Worm (Caenorhabditis elegans) whole organism, mixed stage, embryonic: ENCODE measurements around the gene set-17.
A peak's percentile ranks its signal among the peaks of the same experiment; 100 is the strongest.

Experiments used
- M03D4.4 ChIP-seq: sonication (generic microtip); optimal IDR thresholded peaks from 2 replicates; lab custom pipeline; 2017; ENCODE audit warnings: mild to moderate bottlenecking, missing genetic modification characterization, missing compliant biosample characterization
- bed-3 ChIP-seq: fragments of 200-800 bp; sonication (Bioruptor generic); optimal IDR thresholded peaks from 3 replicates; lab custom pipeline; 2018; ENCODE audit warnings: mild to moderate bottlenecking, missing genetic modification characterization, moderate library complexity, missing compliant biosample characterization
- blmp-1 ChIP-seq: fragments of 150-350 bp; optimal IDR thresholded peaks from 2 replicates; lab custom pipeline; 2014; ENCODE audit warnings: missing biosample characterization, missing genetic modification characterization
- ceh-39 ChIP-seq: fragments of 150-350 bp; optimal IDR thresholded peaks from 2 replicates; lab custom pipeline; 2014; ENCODE audit warnings: missing biosample characterization, missing genetic modification characterization
- ceh-43 ChIP-seq: fragments of 200-800 bp; sonication (Bioruptor generic); optimal IDR thresholded peaks from 2 replicates; lab custom pipeline; 2018; ENCODE audit warnings: mild to moderate bottlenecking, missing genetic modification characterization, moderate library complexity, missing compliant biosample characterization
- ceh-83 ChIP-seq: fragments of 200-800 bp; sonication (Bioruptor generic); optimal IDR thresholded peaks from 2 replicates; lab custom pipeline; 2018; ENCODE audit warnings: mild to moderate bottlenecking, missing genetic modification characterization, missing compliant biosample characterization
- ces-1 ChIP-seq: fragments of 150-350 bp; optimal IDR thresholded peaks from 2 replicates; lab custom pipeline; 2014; ENCODE audit warnings: missing biosample characterization, missing genetic modification reagents, missing genetic modification characterization
- cnd-1 ChIP-seq: fragments of 200-800 bp; sonication (Bioruptor generic); optimal IDR thresholded peaks from 2 replicates; lab custom pipeline; 2018; ENCODE audit warnings: mild to moderate bottlenecking, missing genetic modification characterization, missing compliant biosample characterization
- drap-1 ChIP-seq: fragments of 200-800 bp; sonication (Bioruptor generic); optimal IDR thresholded peaks from 3 replicates; lab custom pipeline; 2018; ENCODE audit warnings: mild to moderate bottlenecking, missing genetic modification characterization, missing compliant biosample characterization
- elt-1 ChIP-seq: sonication (generic microtip); optimal IDR thresholded peaks from 2 replicates; lab custom pipeline; 2017; ENCODE audit warnings: missing genetic modification characterization, mild to moderate bottlenecking, missing compliant biosample characterization, antibody characterized with exemption, moderate library complexity, borderline replicate concordance; ENCODE audit not compliant: insufficient read depth
- elt-3 ChIP-seq: fragments of 150-350 bp; optimal IDR thresholded peaks from 2 replicates; lab custom pipeline; 2014; ENCODE audit warnings: missing biosample characterization, missing genetic modification characterization
- flh-1 ChIP-seq: fragments of 200-800 bp; sonication (Bioruptor generic); optimal IDR thresholded peaks from 2 replicates; lab custom pipeline; 2018; ENCODE audit warnings: mild to moderate bottlenecking, missing genetic modification characterization, moderate library complexity, missing compliant biosample characterization
- ham-2 ChIP-seq: fragments of 200-800 bp; sonication (Bioruptor generic); optimal IDR thresholded peaks from 2 replicates; lab custom pipeline; 2018; ENCODE audit warnings: mild to moderate bottlenecking, missing genetic modification characterization, missing compliant biosample characterization
- hlh-1 ChIP-seq: fragments of 150-350 bp; optimal IDR thresholded peaks from 2 replicates; lab custom pipeline; 2014; ENCODE audit warnings: missing biosample characterization, missing genetic modification reagents, missing genetic modification characterization
- lin-13 ChIP-seq: fragments of 150-350 bp; optimal IDR thresholded peaks from 2 replicates; lab custom pipeline; 2014; ENCODE audit warnings: missing biosample characterization, missing genetic modification characterization
- lin-32 ChIP-seq: fragments of 200-800 bp; sonication (Bioruptor generic); optimal IDR thresholded peaks from 2 replicates; lab custom pipeline; 2018; ENCODE audit warnings: mild to moderate bottlenecking, missing genetic modification characterization, missing compliant biosample characterization
- lsy-2 ChIP-seq: fragments of 150-350 bp; optimal IDR thresholded peaks from 2 replicates; lab custom pipeline; 2014; ENCODE audit warnings: missing biosample characterization, missing genetic modification characterization
- mab-5 ChIP-seq: fragments of 150-350 bp; optimal IDR thresholded peaks from 2 replicates; lab custom pipeline; 2014; ENCODE audit warnings: missing biosample characterization, missing genetic modification characterization
- mep-1 ChIP-seq: fragments of 150-350 bp; optimal IDR thresholded peaks from 2 replicates; lab custom pipeline; 2017; ENCODE audit warnings: missing biosample characterization, missing genetic modification reagents, missing genetic modification characterization, inconsistent platforms
- mls-2 ChIP-seq: sonication (generic microtip); optimal IDR thresholded peaks from 2 replicates; lab custom pipeline; 2016; ENCODE audit warnings: mild to moderate bottlenecking, missing genetic modification characterization, moderate library complexity, missing compliant biosample characterization
- nhr-12 ChIP-seq: fragments of 150-350 bp; optimal IDR thresholded peaks from 2 replicates; lab custom pipeline; 2014; ENCODE audit warnings: missing biosample characterization, missing genetic modification characterization
- nhr-2 ChIP-seq: fragments of 150-350 bp; optimal IDR thresholded peaks from 2 replicates; lab custom pipeline; 2014; ENCODE audit warnings: missing biosample characterization, missing genetic modification characterization
- nhr-237 ChIP-seq: fragments of 150-350 bp; optimal IDR thresholded peaks from 2 replicates; lab custom pipeline; 2014; ENCODE audit warnings: missing biosample characterization, missing genetic modification characterization
- nhr-28 ChIP-seq: fragments of 150-350 bp; optimal IDR thresholded peaks from 2 replicates; lab custom pipeline; 2014; ENCODE audit warnings: missing biosample characterization, missing genetic modification characterization
- nhr-76 ChIP-seq: sonication (generic microtip); optimal IDR thresholded peaks from 2 replicates; lab custom pipeline; 2017; ENCODE audit warnings: missing biosample characterization, missing genetic modification characterization
- pha-4 ChIP-seq: fragments of 150-350 bp; optimal IDR thresholded peaks from 2 replicates; lab custom pipeline; 2018; ENCODE audit warnings: missing biosample characterization, missing genetic modification reagents, missing genetic modification characterization
- sem-2 ChIP-seq: fragments of 200-800 bp; sonication (Bioruptor generic); optimal IDR thresholded peaks from 2 replicates; lab custom pipeline; 2018; ENCODE audit warnings: mild to moderate bottlenecking, missing genetic modification characterization, missing compliant biosample characterization
- snpc-4 ChIP-seq: fragments of 150-350 bp; optimal IDR thresholded peaks from 2 replicates; lab custom pipeline; 2014; ENCODE audit warnings: missing biosample characterization, missing genetic modification characterization
- sptf-1 ChIP-seq: sonication (generic microtip); optimal IDR thresholded peaks from 2 replicates; lab custom pipeline; 2017; ENCODE audit warnings: mild to moderate bottlenecking, missing genetic modification characterization, moderate library complexity, missing compliant biosample characterization
- tbx-8 ChIP-seq: fragments of 200-800 bp; sonication (Bioruptor generic); optimal IDR thresholded peaks from 2 replicates; lab custom pipeline; 2018; ENCODE audit warnings: mild to moderate bottlenecking, missing genetic modification characterization, moderate library complexity, missing compliant biosample characterization
- unc-120 ChIP-seq: sonication (generic microtip); optimal IDR thresholded peaks from 2 replicates; lab custom pipeline; 2017; ENCODE audit warnings: missing genetic modification characterization, missing compliant biosample characterization; ENCODE audit not compliant: poor library complexity, severe bottlenecking
- unc-39 ChIP-seq: fragments of 150-350 bp; optimal IDR thresholded peaks from 2 replicates; lab custom pipeline; 2014; ENCODE audit warnings: missing biosample characterization, missing genetic modification characterization
- unc-62 ChIP-seq: fragments of 150-350 bp; optimal IDR thresholded peaks from 2 replicates; lab custom pipeline; 2014; ENCODE audit warnings: missing biosample characterization, missing genetic modification reagents, missing genetic modification characterization
- zip-8 ChIP-seq: fragments of 150-350 bp; optimal IDR thresholded peaks from 2 replicates; lab custom pipeline; 2014; ENCODE audit warnings: missing biosample characterization, missing genetic modification characterization
- ztf-11 ChIP-seq: fragments of 150-350 bp; optimal IDR thresholded peaks from 2 replicates; lab custom pipeline; 2014; ENCODE audit warnings: missing biosample characterization, missing genetic modification characterization

Gene set-17

DNA sequence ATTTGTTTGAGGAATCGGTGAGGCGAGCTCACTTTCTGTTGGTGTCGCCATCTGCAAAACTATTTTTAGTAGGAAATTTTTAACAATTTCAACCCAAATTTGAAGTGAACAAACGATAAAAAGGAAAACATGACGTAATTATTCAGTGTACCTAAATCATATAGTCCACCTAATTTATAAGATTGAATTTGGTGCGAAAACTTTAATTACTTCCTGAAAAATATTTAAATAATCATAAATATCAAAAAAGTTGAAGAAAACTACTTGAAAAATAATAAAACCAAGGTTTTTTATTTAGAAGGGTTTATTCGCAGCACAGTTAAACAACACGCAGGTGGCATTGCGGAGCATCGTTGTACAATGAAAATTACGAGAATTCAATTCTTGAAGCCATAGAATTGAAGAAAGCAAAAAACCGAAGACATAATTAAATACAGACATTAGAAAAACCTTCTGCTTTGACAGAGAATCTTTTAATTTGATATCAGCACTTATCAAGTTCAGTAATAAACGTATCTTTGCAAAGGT, 33.3 kb upstream of the set-17 start, which contains the start of gene tomm-40:
TSS of gene tomm-40 (minus strand) at position 51 of the 528 bp plus-strand sequence.
- no peak for TF ChIP-seq mab-5 (tag; lab: Kevin White, UChicago)
- TF ChIP-seq pha-4 (tag; lab: Kevin White, UChicago), result no peak
- TF ChIP-seq lsy-2, result peak; percentile 42
- TF ChIP-seq nhr-237 (tag; lab: Kevin White, UChicago), result no peak
- TF ChIP-seq nhr-76 (tag; lab: Kevin White, UChicago), result no peak
- peak; percentile 20 for TF ChIP-seq ces-1 (GFP tag; lab: Kevin White, UChicago)
- no peak for TF ChIP-seq unc-62 (GFP tag; lab: Kevin White, UChicago)
- TF ChIP-seq nhr-2 (tag; lab: Kevin White, UChicago), result no peak
- no peak for TF ChIP-seq bed-3
- TF ChIP-seq zip-8 (tag; lab: Kevin White, UChicago), result no peak
- no peak for TF ChIP-seq sptf-1

DNA sequence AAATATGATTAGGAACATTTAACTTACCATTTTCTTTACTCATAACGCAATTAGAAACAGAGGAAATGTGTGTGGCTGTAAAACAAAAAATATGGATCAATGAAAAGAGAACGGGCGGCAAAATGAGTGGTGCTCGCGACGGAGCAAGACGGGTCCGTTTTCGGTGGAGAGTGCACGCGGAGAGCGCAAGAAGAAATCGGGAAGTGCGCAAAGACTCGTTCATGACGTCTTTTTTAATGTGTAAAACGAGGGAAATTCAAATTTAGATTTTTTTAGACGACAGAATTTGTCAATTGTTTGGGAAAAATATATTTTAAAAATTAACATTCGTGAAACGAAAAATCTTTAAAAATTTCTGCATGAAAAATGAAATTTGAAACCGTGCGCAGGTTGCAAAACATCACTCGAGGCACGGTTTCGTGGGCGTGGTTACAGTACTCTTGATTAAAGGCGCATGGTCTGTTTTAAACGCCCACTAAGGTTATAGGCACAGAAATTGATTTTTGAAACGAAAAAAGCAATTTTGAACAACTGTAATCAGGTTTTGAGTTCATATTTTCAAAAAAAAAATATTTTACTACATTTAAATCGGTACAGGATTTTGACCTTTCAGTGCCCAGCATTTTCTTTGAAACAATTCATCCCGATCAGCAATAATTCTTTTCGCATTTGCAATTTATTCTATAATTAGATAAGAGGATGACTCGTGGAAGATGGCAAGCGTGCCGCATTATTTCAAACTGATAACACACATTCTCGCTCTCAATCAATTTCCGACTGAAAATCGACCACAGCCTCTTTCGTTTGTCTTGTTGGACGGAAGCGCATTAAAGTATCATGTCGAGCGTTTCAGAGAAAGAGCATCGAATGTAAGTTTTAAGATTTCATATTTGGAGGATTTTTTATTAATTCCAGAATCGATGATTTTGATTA, 29.2 kb upstream of the set-17 start, which contains the start of the genes szy-20 and C18E9.5:
TSS of gene szy-20 (minus strand) at position 83 of the 933 bp plus-strand sequence.
TSS of gene C18E9.5 (plus strand) at position 730 of the 933 bp plus-strand sequence.
- TF ChIP-seq elt-1 (tag; lab: Kevin White, UChicago), result no peak
- no peak for TF ChIP-seq ceh-83 (GFP tag; lab: Kevin White, UChicago)
- peak; percentile 16 for TF ChIP-seq sptf-1
- peak; percentile 30 for TF ChIP-seq pha-4 (tag; lab: Kevin White, UChicago)
- no peak for TF ChIP-seq flh-1 (GFP tag; lab: Kevin White, UChicago)
- TF ChIP-seq zip-8 (tag; lab: Kevin White, UChicago), result no peak
- no peak for TF ChIP-seq mab-5 (tag; lab: Kevin White, UChicago)
- no peak for TF ChIP-seq hlh-1 (tag; lab: Kevin White, UChicago)
- peak; percentile 55 for TF ChIP-seq M03D4.4 (tag; lab: Kevin White, UChicago)
- no peak for TF ChIP-seq unc-62 (GFP tag; lab: Kevin White, UChicago)
- no peak for TF ChIP-seq ceh-43 (GFP tag; lab: Kevin White, UChicago)
- no peak for TF ChIP-seq unc-39 (tag; lab: Kevin White, UChicago)
- TF ChIP-seq nhr-2 (tag; lab: Kevin White, UChicago), result no peak
- TF ChIP-seq ham-2 (GFP tag; lab: Kevin White, UChicago), result no peak
- TF ChIP-seq nhr-28 (tag; lab: Kevin White, UChicago), result no peak
- no peak for TF ChIP-seq blmp-1 (tag; lab: Kevin White, UChicago)
- peak; percentile 63 for TF ChIP-seq mep-1 (tag; lab: Kevin White, UChicago)
- TF ChIP-seq snpc-4, result no peak
- TF ChIP-seq lsy-2, result peak; percentile 77
- peak; percentile 8 for TF ChIP-seq drap-1 (GFP tag; lab: Kevin White, UChicago)
- peak; percentile 69 for TF ChIP-seq lin-13
- TF ChIP-seq nhr-12 (tag; lab: Kevin White, UChicago), result no peak
- TF ChIP-seq bed-3, result no peak
- TF ChIP-seq nhr-76 (tag; lab: Kevin White, UChicago), result no peak
- no peak for TF ChIP-seq ceh-39 (tag; lab: Kevin White, UChicago)
- TF ChIP-seq lin-32, result no peak
- TF ChIP-seq nhr-237 (tag; lab: Kevin White, UChicago), result peak; percentile 55
- TF ChIP-seq cnd-1, result peak; percentile 11
- peak; percentile 63 for TF ChIP-seq unc-120 (tag; lab: Kevin White, UChicago)
- TF ChIP-seq elt-3 (tag; lab: Kevin White, UChicago), result no peak
- no peak for TF ChIP-seq sem-2 (GFP tag; lab: Kevin White, UChicago)
- no peak for TF ChIP-seq ztf-11 (tag; lab: Kevin White, UChicago)
- peak; percentile 38 for TF ChIP-seq mls-2 (tag; lab: Kevin White, UChicago)
- TF ChIP-seq ces-1 (GFP tag; lab: Kevin White, UChicago), result peak; percentile 65
- TF ChIP-seq tbx-8, result no peak
